Fruit fly (Drosophila melanogaster) whole organism, wandering third instar larva: Measurements from ENCODE around the gene Fdx2.

Source experiments
- GATAd ChIP-seq: sonication (Bioruptor generic); optimal IDR thresholded peaks from 2 replicates; lab custom pipeline; 2016; ENCODE audit warnings: missing biosample characterization, missing genetic modification characterization
- Hr83 ChIP-seq: fragments of 200-300 bp; sonication (Bioruptor generic); optimal IDR thresholded peaks from 2 replicates; lab custom pipeline; 2016; ENCODE audit warnings: missing biosample characterization, mild to moderate bottlenecking, missing genetic modification characterization, moderate library complexity; ENCODE audit not compliant: poor library complexity, severe bottlenecking
- Myc ChIP-seq: fragments of >200 bp; optimal IDR thresholded peaks from 2 replicates; lab custom pipeline; 2017
- OdsH ChIP-seq: fragments of 200-800 bp; sonication (Bioruptor generic); optimal IDR thresholded peaks from 2 replicates; lab custom pipeline; 2016; ENCODE audit warnings: missing biosample characterization, mild to moderate bottlenecking, missing genetic modification characterization
- dl ChIP-seq, 2 experiments: fragments of 175-275, 200-275 bp in 1 of 2; fragments of 200-275 bp in 1 of 2; sonication (Bioruptor generic); optimal IDR thresholded peaks; lab custom pipeline; 2018; ENCODE audit warnings: mild to moderate bottlenecking in 2 of 2, missing biosample characterization in 2 of 2, missing genetic modification characterization in 2 of 2, moderate library complexity in 2 of 2; ENCODE audit not compliant: partially characterized antibody in 2 of 2, insufficient read depth in 1 of 2
- psq ChIP-seq: fragments of 200-800 bp; sonication (Bioruptor generic); optimal IDR thresholded peaks from 3 replicates; lab custom pipeline; 2017; ENCODE audit warnings: missing biosample characterization, mild to moderate bottlenecking, missing genetic modification characterization, moderate library complexity

DNA sequence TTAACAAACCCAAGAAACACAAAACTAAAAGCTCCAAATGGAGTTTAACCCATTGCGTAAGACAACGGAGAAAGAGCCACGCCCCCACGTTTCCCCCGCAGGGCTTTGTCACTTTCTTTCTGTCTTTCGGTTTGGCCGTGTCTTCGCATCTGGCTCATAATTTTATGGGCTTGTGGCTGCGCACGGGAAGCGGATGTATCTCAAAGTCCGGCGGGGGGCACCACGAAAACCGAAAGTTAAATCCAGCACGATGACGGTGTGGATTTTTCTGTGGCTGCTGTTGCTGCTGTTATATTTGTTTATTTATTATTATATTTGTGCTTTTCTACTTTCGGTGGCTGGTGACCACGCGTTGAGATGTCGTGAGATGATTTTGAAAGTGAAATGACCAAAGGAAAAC lies 4.5 kb downstream of the Fdx2 start:
- TF ChIP-seq Myc (lab: Kevin White, UChicago) = no peak
- no peak for TF ChIP-seq psq
- no peak for TF ChIP-seq Hr83
- no peak for TF ChIP-seq dl (GFP tag; optimal IDR thresholded peaks at IDR 0.05; lab: Kevin White, UChicago; ENCODE audit: insufficient read depth in 1 of 2, partially characterized antibody in 2 of 2)
- TF ChIP-seq GATAd = no peak
- no peak for TF ChIP-seq OdsH (GFP tag; lab: Kevin White, UChicago)
